Worm (Caenorhabditis elegans) whole organism, young adult: Measurements from ENCODE around the gene fbxb-9.

Source experiments
- xnd-1 ChIP-seq: sonication (generic microtip); optimal IDR thresholded peaks from 2 replicates; lab custom pipeline; 2016; ENCODE audit warnings: missing genotype, missing genetic modification reagents, missing genetic modification characterization, missing compliant biosample characterization
- ztf-25 ChIP-seq: fragments of 200-800 bp; sonication (Bioruptor generic); IDR thresholded peaks from 2 replicates; pipeline ENCODE4 v1.3.6; 2022; ENCODE audit warnings: missing genetic modification reagents, missing genetic modification characterization, missing compliant biosample characterization

DNA sequence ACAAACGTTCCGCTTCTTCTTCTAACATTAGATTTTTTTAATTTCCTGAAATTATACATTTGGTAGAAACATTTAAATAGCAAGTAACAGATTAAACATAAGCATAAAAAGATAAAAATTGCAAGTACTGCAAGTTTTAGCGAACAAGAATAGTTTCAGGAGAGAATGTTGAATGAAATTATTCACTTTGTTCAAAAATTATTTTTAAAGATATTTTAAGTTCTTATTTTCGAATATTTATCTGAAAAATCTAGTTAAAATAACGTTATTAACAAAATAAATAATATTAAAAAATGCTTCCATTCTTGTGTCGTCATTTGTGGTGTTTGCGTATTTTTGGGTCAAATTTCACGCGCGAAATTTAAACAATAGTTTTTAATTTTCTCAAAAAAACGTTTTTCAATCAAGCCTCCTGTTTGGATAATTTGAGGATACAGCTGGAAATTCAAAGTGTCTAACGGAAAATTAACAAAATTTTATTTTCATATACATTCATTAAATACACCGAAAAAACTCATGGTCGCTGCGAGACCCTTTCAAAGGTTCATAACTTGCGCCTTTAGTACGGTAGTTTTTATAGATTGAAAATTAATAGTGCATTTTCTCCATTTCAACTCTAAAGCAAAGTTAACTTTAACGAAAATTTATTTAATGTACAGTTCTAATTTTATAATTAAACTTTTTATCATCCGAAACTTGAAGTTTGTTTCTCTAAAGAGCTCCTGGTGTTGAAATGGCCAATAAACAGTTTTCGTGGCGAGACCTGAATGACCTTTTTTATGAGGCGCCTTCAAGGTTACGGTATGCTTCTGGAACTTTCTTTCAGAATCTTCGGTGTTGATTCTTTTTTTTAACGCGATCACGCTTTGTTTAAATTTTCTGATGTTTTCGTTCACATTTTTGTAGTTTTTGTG is 19.8 kb downstream of the fbxb-9 start, which contains the start of gene skih-2:
- TF ChIP-seq ztf-25 (GFP tag; lab: Robert Waterston, UW) (no peak), xnd-1 (peak; percentile 91)
